Fruit fly (Drosophila melanogaster): ENCODE results near the gene CG14262.

Gene CG14262

DNA sequence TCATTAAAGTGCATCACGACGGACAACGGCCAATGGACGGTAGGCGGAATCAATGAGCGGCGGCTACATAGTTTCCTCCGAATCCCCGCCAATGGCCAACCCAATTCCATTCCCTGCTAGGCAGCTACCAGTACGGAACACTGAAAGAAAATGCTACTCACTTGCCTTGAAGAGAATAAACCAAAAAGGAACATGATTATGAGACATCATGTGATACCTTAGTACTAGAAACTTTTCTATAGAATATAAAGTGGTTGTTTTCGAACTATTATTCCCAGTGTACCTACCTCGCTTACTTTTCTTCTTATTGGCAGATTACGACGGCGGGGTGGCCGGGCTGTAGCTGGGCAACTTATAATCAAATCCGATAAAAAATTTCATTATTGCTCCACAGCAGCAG is 40.5 kb downstream of the CG14262 start (continued):
- no peak for TF ChIP-seq CG9139 (GFP tag; optimal IDR thresholded peaks at IDR 0.05)
- no peak for TF ChIP-seq Eip93F (GFP tag; optimal IDR thresholded peaks at IDR 0.05)
- TF ChIP-seq CG8119 (GFP tag; IDR thresholded peaks at IDR 0.05), result no peak
- TF ChIP-seq CG34406 (GFP tag; optimal IDR thresholded peaks at IDR 0.05), result peak; percentile 50
- TF ChIP-seq spab (GFP tag; optimal IDR thresholded peaks at IDR 0.05), result peak; percentile 60
- TF ChIP-seq lz (GFP tag; optimal IDR thresholded peaks at IDR 0.05), result peak; percentile 59
- TF ChIP-seq topi (GFP tag; optimal IDR thresholded peaks at IDR 0.05), result peak; percentile 69
- TF ChIP-seq CG11294 (GFP tag; IDR thresholded peaks at IDR 0.05), result no peak
- TF ChIP-seq Sox14 (GFP tag; optimal IDR thresholded peaks at IDR 0.05), result peak; percentile 59
- no peak for TF ChIP-seq Hr38 (GFP tag; optimal IDR thresholded peaks at IDR 0.05)
- peak; percentile 69 for TF ChIP-seq Ets96B (tag; optimal IDR thresholded peaks at IDR 0.05)
- peak; percentile 68 for TF ChIP-seq dsx (GFP tag; optimal IDR thresholded peaks at IDR 0.05; ENCODE audit: poor library complexity, severe bottlenecking)
- peak; percentile 33 for TF ChIP-seq Sox15 (GFP tag; optimal IDR thresholded peaks at IDR 0.05)
- TF ChIP-seq vri (GFP tag; optimal IDR thresholded peaks at IDR 0.05), result no peak
- TF ChIP-seq CG11902 (GFP tag; optimal IDR thresholded peaks at IDR 0.05), result peak; percentile 66
- no peak for TF ChIP-seq Blimp-1 (GFP tag; optimal IDR thresholded peaks at IDR 0.05)
- TF ChIP-seq CG31627 (GFP tag; optimal IDR thresholded peaks at IDR 0.05), result peak; percentile 61
- TF ChIP-seq Lpt (GFP tag; optimal IDR thresholded peaks at IDR 0.05), result peak; percentile 43
- TF ChIP-seq Smox (GFP tag; optimal IDR thresholded peaks at IDR 0.05), result peak; percentile 56
- peak; percentile 47 for TF ChIP-seq CG8632 (GFP tag; optimal IDR thresholded peaks at IDR 0.05)
- peak; percentile 71 for TF ChIP-seq Met (GFP tag; optimal IDR thresholded peaks at IDR 0.05)
- TF ChIP-seq achi (GFP tag; optimal IDR thresholded peaks at IDR 0.05), result peak; percentile 73
- peak; percentile 65 for TF ChIP-seq CG32006 (GFP tag; optimal IDR thresholded peaks at IDR 0.05)
- peak; percentile 70 for TF ChIP-seq CG15336 (GFP tag; IDR thresholded peaks at IDR 0.05)
- peak; percentile 37 to 69 for TF ChIP-seq ss (GFP tag; optimal IDR thresholded peaks at IDR 0.05)

DNA sequence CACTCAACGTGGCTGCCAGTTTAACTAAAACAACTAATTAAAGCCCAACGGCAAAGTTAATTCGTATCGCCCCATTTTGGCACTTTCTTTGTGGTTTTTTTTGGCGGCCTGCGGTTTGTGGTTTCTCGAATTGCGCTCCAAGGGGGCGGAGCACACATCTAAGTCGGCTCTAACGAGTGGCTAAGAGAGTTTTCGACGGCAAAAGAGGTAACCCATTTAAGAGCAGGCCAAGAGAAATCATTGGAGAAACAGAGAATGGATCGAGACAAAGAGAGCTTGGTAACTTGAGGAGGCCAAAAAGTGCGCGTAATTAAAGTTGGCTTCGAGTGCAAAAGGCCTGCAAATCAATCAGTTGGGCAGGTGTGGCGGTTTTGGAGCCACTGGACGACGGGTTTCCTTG is 42.2 kb downstream of the CG14262 start:
- no peak for TF ChIP-seq CG9139 (GFP tag; optimal IDR thresholded peaks at IDR 0.05)
- TF ChIP-seq Blimp-1 (GFP tag; optimal IDR thresholded peaks at IDR 0.05), result no peak
- TF ChIP-seq spab (GFP tag; optimal IDR thresholded peaks at IDR 0.05), result no peak
- no peak for TF ChIP-seq OdsH (GFP tag; optimal IDR thresholded peaks at IDR 0.05)
- no peak for TF ChIP-seq CG11294 (GFP tag; IDR thresholded peaks at IDR 0.05)
- no peak for TF ChIP-seq CG31627 (GFP tag; optimal IDR thresholded peaks at IDR 0.05)
- no peak for TF ChIP-seq CG3032 (tag; optimal IDR thresholded peaks at IDR 0.05)

DNA sequence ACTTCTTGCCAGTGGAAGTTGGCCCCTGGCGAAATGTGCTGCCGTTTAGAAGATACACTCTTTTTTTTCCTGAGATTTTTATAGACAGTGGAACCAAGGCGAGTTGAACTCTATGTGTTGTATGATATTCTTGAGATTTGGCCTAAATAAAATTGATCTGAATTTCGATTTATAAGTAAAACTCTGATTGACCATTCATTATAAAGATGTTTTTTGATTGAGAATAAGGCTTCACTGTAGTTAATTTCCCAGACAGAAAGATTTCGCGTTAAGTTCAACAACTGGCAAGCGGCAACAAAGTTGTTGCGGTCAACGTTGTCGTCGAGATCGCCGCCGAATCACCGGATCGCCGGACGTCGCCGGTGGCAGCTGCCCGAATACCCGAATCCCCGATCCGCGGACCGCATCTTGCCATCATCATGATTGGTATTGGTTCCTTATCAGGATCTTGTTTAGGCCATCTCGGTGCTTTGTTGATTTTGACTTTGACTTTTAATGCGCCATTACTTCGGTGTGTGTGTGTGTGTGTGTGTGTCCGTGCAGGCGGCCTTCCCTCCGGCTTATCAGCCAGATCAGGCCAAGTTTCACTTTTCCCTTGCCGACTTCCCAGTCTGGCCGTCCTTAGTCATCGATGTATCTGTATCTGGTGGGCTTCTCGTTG is 43.1 kb downstream of the CG14262 start:
- no peak for TF ChIP-seq CG4318 (GFP tag; optimal IDR thresholded peaks at IDR 0.05)
- peak; percentile 46 for TF ChIP-seq CG34406 (GFP tag; optimal IDR thresholded peaks at IDR 0.05)
- no peak for TF ChIP-seq CG8119 (GFP tag; IDR thresholded peaks at IDR 0.05)
- TF ChIP-seq Sox15 (GFP tag; optimal IDR thresholded peaks at IDR 0.05), result no peak
- TF ChIP-seq salr (GFP tag; optimal IDR thresholded peaks at IDR 0.05), result no peak
- peak; percentile 47 for TF ChIP-seq fd59A (GFP tag; optimal IDR thresholded peaks at IDR 0.05)
- peak; percentile 66 for TF ChIP-seq CG3032 (tag; optimal IDR thresholded peaks at IDR 0.05)
- no peak for TF ChIP-seq CG11294 (GFP tag; IDR thresholded peaks at IDR 0.05)
- peak in 1 of 2 experiments; percentile 37 for TF ChIP-seq ss (GFP tag; optimal IDR thresholded peaks at IDR 0.05)
- peak; percentile 48 for TF ChIP-seq svp (GFP tag)
- no peak for TF ChIP-seq Eip93F (GFP tag; optimal IDR thresholded peaks at IDR 0.05)
- peak; percentile 5 for TF ChIP-seq CG8319 (GFP tag; optimal IDR thresholded peaks at IDR 0.05)
- peak; percentile 7 for TF ChIP-seq CG32006 (GFP tag; optimal IDR thresholded peaks at IDR 0.05)
- no peak for TF ChIP-seq CG11762 (GFP tag; optimal IDR thresholded peaks at IDR 0.05; ENCODE audit: insufficient read depth)
- peak; percentile 42 for TF ChIP-seq CG6808 (GFP tag; optimal IDR thresholded peaks at IDR 0.05)
- peak; percentile 31 for TF ChIP-seq CG11902 (GFP tag; optimal IDR thresholded peaks at IDR 0.05)
- no peak for TF ChIP-seq fd85E (GFP tag; optimal IDR thresholded peaks at IDR 0.05)
- peak; percentile 27 for TF ChIP-seq pdm3 (GFP tag; optimal IDR thresholded peaks at IDR 0.05)
- no peak for TF ChIP-seq fkh (GFP tag; optimal IDR thresholded peaks at IDR 0.05)
- peak; percentile 23 for TF ChIP-seq Sox102F (GFP tag; optimal IDR thresholded peaks at IDR 0.05)
- TF ChIP-seq Smox (GFP tag; optimal IDR thresholded peaks at IDR 0.05), result peak; percentile 16
- no peak for TF ChIP-seq net (GFP tag; optimal IDR thresholded peaks at IDR 0.05)
- peak; percentile 98 for TF ChIP-seq dsx (GFP tag; optimal IDR thresholded peaks at IDR 0.05; ENCODE audit: poor library complexity, severe bottlenecking)
- no peak for TF ChIP-seq CG16779 (tag; optimal IDR thresholded peaks at IDR 0.05)
- TF ChIP-seq spab (GFP tag; optimal IDR thresholded peaks at IDR 0.05), result peak; percentile 46
- no peak for TF ChIP-seq Ets21C (GFP tag; optimal IDR thresholded peaks at IDR 0.05)
- TF ChIP-seq OdsH (GFP tag; optimal IDR thresholded peaks at IDR 0.05), result peak; percentile 16
- no peak for TF ChIP-seq CG9139 (GFP tag; optimal IDR thresholded peaks at IDR 0.05)
- TF ChIP-seq vri (GFP tag; optimal IDR thresholded peaks at IDR 0.05), result no peak
- TF ChIP-seq Eip75B (GFP tag; optimal IDR thresholded peaks at IDR 0.05), result peak; percentile 45
- TF ChIP-seq Hr4 (GFP tag; optimal IDR thresholded peaks at IDR 0.05), result no peak
- peak; percentile 40 for TF ChIP-seq CG8632 (GFP tag; optimal IDR thresholded peaks at IDR 0.05)
- TF ChIP-seq dac (GFP tag; optimal IDR thresholded peaks at IDR 0.05), result no peak

Measured in whole organism, prepupa.